Worm (Caenorhabditis elegans) whole organism, early embryonic: ENCODE results near the gene clec-254.
A peak's percentile ranks its signal among the peaks of the same experiment; 100 is the strongest.

ENCODE experiments used
- B0310.2 ChIP-seq: sonication (generic microtip); optimal IDR thresholded peaks from 2 replicates; lab custom pipeline; 2016; ENCODE audit warnings: mild to moderate bottlenecking, missing genetic modification characterization, missing compliant biosample characterization
- F13C5.2 ChIP-seq: sonication (generic microtip); optimal IDR thresholded peaks from 2 replicates; lab custom pipeline; 2017; ENCODE audit warnings: mild to moderate bottlenecking, missing genetic modification characterization, inconsistent platforms, missing compliant biosample characterization
- ceh-36 ChIP-seq: sonication (generic microtip); optimal IDR thresholded peaks from 2 replicates; lab custom pipeline; 2016; ENCODE audit warnings: missing genetic modification characterization, inconsistent platforms, missing compliant biosample characterization
- ets-7 ChIP-seq: sonication (generic microtip); optimal IDR thresholded peaks from 2 replicates; lab custom pipeline; 2016; ENCODE audit warnings: missing genotype, missing genetic modification characterization, missing compliant biosample characterization
- flt-1 ChIP-seq: fragments of 200-800 bp; sonication (Bioruptor generic); IDR thresholded peaks from 2 replicates; pipeline ENCODE4 v1.3.6; 2022; ENCODE audit warnings: missing genetic modification characterization, missing compliant biosample characterization
- hmbx-1 ChIP-seq: sonication (generic microtip); optimal IDR thresholded peaks from 2 replicates; lab custom pipeline; 2016; ENCODE audit warnings: mild to moderate bottlenecking, missing genetic modification characterization, missing compliant biosample characterization
- hmg-4 ChIP-seq: fragments of 200-800 bp; sonication (Bioruptor generic); optimal IDR thresholded peaks from 2 replicates; lab custom pipeline; 2018; ENCODE audit warnings: mild to moderate bottlenecking, missing genetic modification characterization, missing compliant biosample characterization
- hnd-1 ChIP-seq: sonication (generic microtip); optimal IDR thresholded peaks from 2 replicates; lab custom pipeline; 2016; ENCODE audit warnings: missing genetic modification characterization, missing compliant biosample characterization
- pes-1 ChIP-seq: fragments of 200-800 bp; sonication (Bioruptor generic); IDR thresholded peaks from 2 replicates; pipeline ENCODE4 v1.3.6; 2022; ENCODE audit warnings: missing genetic modification reagents, missing genetic modification characterization, missing compliant biosample characterization
- scrt-1 ChIP-seq: fragments of 200-800 bp; sonication (Bioruptor generic); IDR thresholded peaks from 2 replicates; pipeline ENCODE4 v1.3.6; 2022; ENCODE audit warnings: missing genetic modification characterization, missing compliant biosample characterization
- sea-1 ChIP-seq: fragments of 200-800 bp; sonication (Bioruptor generic); conservative IDR thresholded peaks from 2 replicates; pipeline ENCODE4 v1.3.6; 2022; ENCODE audit warnings: missing genetic modification characterization, missing compliant biosample characterization
- tbx-11 ChIP-seq: fragments of 200-800 bp; sonication (Bioruptor generic); IDR thresholded peaks from 2 replicates; pipeline ENCODE4 v1.3.6; 2022; ENCODE audit warnings: missing genetic modification characterization, missing compliant biosample characterization
- tbx-37 ChIP-seq: fragments of 200-800 bp; sonication (Bioruptor generic); conservative IDR thresholded peaks from 2 replicates; pipeline ENCODE4 v1.3.6; 2022; ENCODE audit warnings: missing genetic modification reagents, missing genetic modification characterization, missing compliant biosample characterization

clec-254 gene

ce11 chrV:18708015-18708414 lies 46.2 kb downstream of the clec-254 start:
- no peak for TF ChIP-seq B0310.2
- TF ChIP-seq scrt-1 (GFP tag; lab: Robert Waterston, UW) = no peak
- no peak for TF ChIP-seq hnd-1 (tag; lab: Kevin White, UChicago)
- TF ChIP-seq tbx-37 (GFP tag; lab: Robert Waterston, UW) = no peak
- no peak for TF ChIP-seq F13C5.2 (tag; lab: Kevin White, UChicago)
- no peak for TF ChIP-seq hmg-4 (GFP tag; lab: Kevin White, UChicago)
- TF ChIP-seq hmbx-1 (tag; lab: Kevin White, UChicago) = no peak
- TF ChIP-seq sea-1 (GFP tag; lab: Robert Waterston, UW) = no peak
- no peak for TF ChIP-seq pes-1 (GFP tag; lab: Robert Waterston, UW)

- TF ChIP-seq ets-7 (tag; lab: Kevin White, UChicago) (no peak), B0310.2 (no peak), tbx-11 (GFP tag; lab: Robert Waterston, UW) (peak; percentile 3; the same call in 1 of the 2 replicates)
Observed at ce11 chrV:18706063-18706620, 48.1 kb downstream of the clec-254 start, which contains the start of gene Y17D7C.1. Gene Y17D7C.1 (plus strand): TSS chrV:18706570.

ce11 chrV:18705319-18706062 lies 48.7 kb downstream of the clec-254 start:
- TF ChIP-seq flt-1 (peak; percentile 35; the same call in 1 of the 2 replicates), ceh-36 (tag; lab: Kevin White, UChicago) (peak; percentile 22), sea-1 (GFP tag; lab: Robert Waterston, UW) (no peak), tbx-11 (GFP tag; lab: Robert Waterston, UW) (peak; percentile 65; the same call in 1 of the 2 replicates)
